Fruit fly (Drosophila melanogaster) whole organism, embryonic: ENCODE results near the gene CG5969.

Experiments
- CG1647 ChIP-seq: fragments of 200-800 bp; sonication (Bioruptor generic); optimal IDR thresholded peaks from 3 replicates; lab custom pipeline; 2016; ENCODE audit warnings: missing biosample characterization, missing genetic modification characterization
- CG7556 ChIP-seq: fragments of 200-800 bp; sonication (Bioruptor generic); optimal IDR thresholded peaks from 2 replicates; lab custom pipeline; 2017; ENCODE audit warnings: missing biosample characterization, mild to moderate bottlenecking, missing genetic modification characterization
- CG9437 ChIP-seq: fragments of 200-800 bp; sonication (Bioruptor generic); optimal IDR thresholded peaks from 2 replicates; lab custom pipeline; 2018; ENCODE audit warnings: missing biosample characterization, mild to moderate bottlenecking, missing genetic modification characterization
- HmgD ChIP-seq: fragments of 200-800 bp; sonication (Bioruptor generic); optimal IDR thresholded peaks from 3 replicates; lab custom pipeline; 2016; ENCODE audit warnings: missing biosample characterization, missing genetic modification characterization
- NK7.1 ChIP-seq: fragments of 200-800 bp; sonication (Bioruptor generic); optimal IDR thresholded peaks from 3 replicates; lab custom pipeline; 2016; ENCODE audit warnings: missing biosample characterization, missing genetic modification characterization
- Nf-YC ChIP-seq: fragments of 200-800 bp; optimal IDR thresholded peaks from 3 replicates; lab custom pipeline; 2019; ENCODE audit warnings: missing biosample characterization, mild to moderate bottlenecking, missing genetic modification characterization, moderate library complexity
- fd64A ChIP-seq: fragments of 200-800 bp; sonication (Bioruptor generic); optimal IDR thresholded peaks from 3 replicates; lab custom pipeline; 2018; ENCODE audit warnings: missing biosample characterization, mild to moderate bottlenecking, missing genetic modification characterization
- grn ChIP-seq: fragments of 200-800 bp; sonication (Bioruptor generic); optimal IDR thresholded peaks from 3 replicates; lab custom pipeline; 2017; ENCODE audit warnings: missing biosample characterization, missing genetic modification characterization
- nerfin-1 ChIP-seq: fragments of 200-800 bp; sonication (Bioruptor generic); optimal IDR thresholded peaks from 3 replicates; lab custom pipeline; 2019; ENCODE audit warnings: missing biosample characterization, mild to moderate bottlenecking, missing genetic modification characterization, moderate library complexity
- psq ChIP-seq: fragments of 200-800 bp; sonication (Bioruptor generic); optimal IDR thresholded peaks from 2 replicates; lab custom pipeline; 2017; ENCODE audit warnings: missing biosample characterization, missing genetic modification characterization
- trem ChIP-seq: fragments of 200-800 bp; optimal IDR thresholded peaks from 3 replicates; lab custom pipeline; 2019; ENCODE audit warnings: missing biosample characterization, mild to moderate bottlenecking, missing genetic modification characterization, moderate library complexity
- tup ChIP-seq: fragments of 200-800 bp; sonication (Bioruptor generic); optimal IDR thresholded peaks from 2 replicates; lab custom pipeline; 2016; ENCODE audit warnings: missing biosample characterization, mild to moderate bottlenecking, missing genetic modification characterization, moderate library complexity

dm6 chr3L:20447957-20448356 lies 25.6 kb upstream of the CG5969 start:
- TF ChIP-seq psq (GFP tag; lab: Kevin White, UChicago) (no peak), fd64A (GFP tag; lab: Kevin White, UChicago) (peak; percentile 1), Nf-YC (tag; lab: Kevin White, UChicago) (no peak), NK7.1 (GFP tag; lab: Kevin White, UChicago) (no peak), CG9437 (GFP tag; lab: Kevin White, UChicago) (no peak), CG7556 (GFP tag; lab: Kevin White, UChicago) (no peak), CG1647 (no peak), trem (tag; lab: Kevin White, UChicago) (no peak), nerfin-1 (tag; lab: Kevin White, UChicago) (peak; percentile 21), HmgD (GFP tag; lab: Kevin White, UChicago) (no peak), grn (GFP tag; lab: Kevin White, UChicago) (no peak), tup (GFP tag; lab: Kevin White, UChicago) (no peak)
